Fruit fly (Drosophila melanogaster): ENCODE measurements around the gene CG17734.

Gene CG17734

DNA sequence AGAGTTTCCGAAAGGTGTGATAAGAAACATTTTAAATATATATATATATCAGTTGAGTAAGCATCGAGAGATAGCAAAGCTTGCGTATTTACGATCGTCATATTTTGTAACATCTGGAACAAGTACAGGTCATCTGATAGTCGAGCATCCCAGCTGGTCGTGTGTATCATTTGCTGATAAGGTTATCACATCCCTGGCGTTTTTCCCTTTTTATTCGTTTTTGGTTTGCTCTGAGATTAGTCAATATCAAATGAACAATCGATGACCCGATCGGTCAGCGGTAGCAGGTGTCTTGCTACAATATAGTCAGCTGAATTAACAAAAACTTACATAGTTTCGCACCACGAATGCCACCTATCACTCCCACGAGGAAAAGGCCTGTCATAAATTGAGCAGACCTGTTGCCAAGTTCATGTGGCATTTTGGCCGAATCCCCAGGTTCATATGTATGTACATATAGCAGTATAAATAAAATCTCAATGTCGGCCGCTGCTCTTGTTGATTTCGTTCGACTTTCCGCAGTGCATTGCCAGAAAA is 42.8 kb downstream of the CG17734 start (continued):
- TF ChIP-seq CG10366 (GFP tag; IDR thresholded peaks at IDR 0.05) (peak; percentile 67), insv (GFP tag; optimal IDR thresholded peaks at IDR 0.05) (no peak), dmrt99B (tag; optimal IDR thresholded peaks at IDR 0.05) (peak; percentile 61), CG4328 (GFP tag; optimal IDR thresholded peaks at IDR 0.05) (no peak), pfk (GFP tag; optimal IDR thresholded peaks at IDR 0.05) (no peak), CG10979 (tag; optimal IDR thresholded peaks at IDR 0.05) (peak; percentile 18), Adf1 (GFP tag; IDR thresholded peaks at IDR 0.05) (peak; percentile 34; the same call in 1 of the 2 replicates), Myb (GFP tag; optimal IDR thresholded peaks at IDR 0.05) (no peak), p53 (GFP tag; optimal IDR thresholded peaks at IDR 0.05) (no peak), kni (GFP tag; optimal IDR thresholded peaks at IDR 0.05) (no peak), Bdp1 (GFP tag; optimal IDR thresholded peaks at IDR 0.05) (no peak), ara (GFP tag; IDR thresholded peaks at IDR 0.05) (no peak), abd-A (tag; optimal IDR thresholded peaks at IDR 0.05) (no peak), al (GFP tag; IDR thresholded peaks at IDR 0.05) (peak; percentile 64; the same call in 1 of the 2 replicates), ap (GFP tag; IDR thresholded peaks at IDR 0.05) (no peak), dan (GFP tag; IDR thresholded peaks at IDR 0.05) (no peak), CG5180 (GFP tag; optimal IDR thresholded peaks at IDR 0.05) (no peak), CG7963 (GFP tag; IDR thresholded peaks at IDR 0.05; ENCODE audit: partially characterized antibody) (no peak), gem (tag; optimal IDR thresholded peaks at IDR 0.05) (peak; percentile 82), fd102C (GFP tag; optimal IDR thresholded peaks at IDR 0.05) (no peak), Ets97D (GFP tag; optimal IDR thresholded peaks at IDR 0.05) (no peak), CG6854 (GFP tag; optimal IDR thresholded peaks at IDR 0.05) (peak; percentile 26), CG8765 (GFP tag; IDR thresholded peaks at IDR 0.05) (no peak), fu2 (GFP tag; optimal IDR thresholded peaks at IDR 0.05) (no peak), CG2875 (GFP tag; optimal IDR thresholded peaks at IDR 0.05) (no peak), lola (GFP tag; optimal IDR thresholded peaks at IDR 0.05) (no peak), CG2129 (GFP tag; IDR thresholded peaks at IDR 0.05; ENCODE audit: partially characterized antibody) (no peak), kah (GFP tag; optimal IDR thresholded peaks at IDR 0.05) (no peak), tin (GFP tag; optimal IDR thresholded peaks at IDR 0.05) (peak; percentile 5), wek (GFP tag; optimal IDR thresholded peaks at IDR 0.05) (no peak), pho (GFP tag; optimal IDR thresholded peaks at IDR 0.05) (no peak), h (optimal IDR thresholded peaks at IDR 0.05) (no peak), Ets65A (GFP tag) (no peak), CG8281 (tag; optimal IDR thresholded peaks at IDR 0.05) (peak; percentile 2), CG32772 (GFP tag; IDR thresholded peaks at IDR 0.05) (0 out of 2 replicates have a peak, but pooled peaks have one; percentile 32), vvl (GFP tag; IDR thresholded peaks at IDR 0.05) (peak; percentile 68), odd (GFP tag; optimal IDR thresholded peaks at IDR 0.05) (peak; percentile 43), Hmx (GFP tag; optimal IDR thresholded peaks at IDR 0.05) (no peak), CG4424 (GFP tag; optimal IDR thresholded peaks at IDR 0.05) (peak; percentile 36), CG16779 (GFP tag; IDR thresholded peaks at IDR 0.05) (no peak), CG2712 (tag; optimal IDR thresholded peaks at IDR 0.05) (peak; percentile 51), ash1 (GFP tag; optimal IDR thresholded peaks at IDR 0.05) (no peak), cas (GFP tag; IDR thresholded peaks at IDR 0.05) (no peak), CG8944 (GFP tag; optimal IDR thresholded peaks at IDR 0.05) (no peak), pzg (GFP tag; optimal IDR thresholded peaks at IDR 0.05) (no peak), CG17612 (GFP tag; IDR thresholded peaks at IDR 0.05) (no peak), Mrtf (GFP tag; IDR thresholded peaks at IDR 0.05) (no peak), ftz-f1 (GFP tag; optimal IDR thresholded peaks at IDR 0.05) (no peak), CG4360 (GFP tag; IDR thresholded peaks at IDR 0.05) (no peak), H2.0 (GFP tag; IDR thresholded peaks at IDR 0.05) (peak; percentile 47), CG10209 (GFP tag; optimal IDR thresholded peaks at IDR 0.05) (peak; percentile 55)
